Worm (Caenorhabditis elegans): ENCODE data around the gene idpp-16.

Gene idpp-16

ce11 chrV:11618173-11618572 is 11.8 kb upstream of the idpp-16 start, which contains the start of gene glb-15:
TSS of gene glb-15 (minus strand) at chrV:11618273.
- TF ChIP-seq snpc-3.4 (tag; optimal IDR thresholded peaks at IDR 0.05) = no peak
- no peak for TF ChIP-seq pha-4 (tag; optimal IDR thresholded peaks at IDR 0.05)

ce11 chrV:11616813-11617212 is 10.5 kb upstream of the idpp-16 start:
- no peak for TF ChIP-seq snpc-1.1 (tag; optimal IDR thresholded peaks at IDR 0.05; ENCODE audit: insufficient read depth)
- TF ChIP-seq ama-1 (optimal IDR thresholded peaks at IDR 0.05) = peak; percentile 86
- TF ChIP-seq ama-1 (GFP tag; optimal IDR thresholded peaks at IDR 0.05) = no peak
- 0 out of 2 replicates have a peak, but pooled peaks have one; percentile 30 for TF ChIP-seq B0336.3 (GFP tag; IDR thresholded peaks at IDR 0.05)
- TF ChIP-seq hsf-1 (GFP tag; IDR thresholded peaks at IDR 0.05) = no peak

- TF ChIP-seq ama-1 (optimal IDR thresholded peaks at IDR 0.05) = peak; percentile 79
- TF ChIP-seq ama-1 (GFP tag; optimal IDR thresholded peaks at IDR 0.05) = no peak
- TF ChIP-seq lin-26 (GFP tag; IDR thresholded peaks at IDR 0.05) = peak; percentile 51; the same call in 1 of the 2 replicates
- TF ChIP-seq ztf-26 (tag; optimal IDR thresholded peaks at IDR 0.05) = peak; percentile 78
- no peak for TF ChIP-seq B0019.2 (GFP tag; conservative IDR thresholded peaks at IDR 0.05)
- TF ChIP-seq somi-1 (GFP tag; optimal IDR thresholded peaks at IDR 0.05) = peak; percentile 68
Observed at ce11 chrV:11615948-11616681, 9.8 kb upstream of the idpp-16 start, which contains the start of gene nlp-24. TSS of gene nlp-24 (plus strand) at chrV:11616376.

ce11 chrV:11614805-11615497 is 8.6 kb upstream of the idpp-16 start:
- TF ChIP-seq lin-40 (tag; optimal IDR thresholded peaks at IDR 0.05) (peak; percentile 40), ztf-26 (tag; optimal IDR thresholded peaks at IDR 0.05) (peak; percentile 41), nhr-80 (tag; optimal IDR thresholded peaks at IDR 0.05) (peak; percentile 38), ceh-58 (GFP tag; IDR thresholded peaks at IDR 0.05) (no peak), bed-2 (GFP tag; IDR thresholded peaks at IDR 0.05) (no peak), ets-4 (GFP tag; optimal IDR thresholded peaks at IDR 0.05) (no peak), nfyb-1 (GFP tag; IDR thresholded peaks at IDR 0.05) (no peak), let-607 (tag; optimal IDR thresholded peaks at IDR 0.05) (no peak), unc-130 (GFP tag; optimal IDR thresholded peaks at IDR 0.05) (no peak), egrh-3 (GFP tag; IDR thresholded peaks at IDR 0.05) (no peak), F23B12.7 (tag; optimal IDR thresholded peaks at IDR 0.05; ENCODE audit: insufficient read depth) (no peak), madf-6 (GFP tag; IDR thresholded peaks at IDR 0.05) (no peak), fkh-3 (tag; optimal IDR thresholded peaks at IDR 0.05) (no peak), lin-26 (GFP tag; IDR thresholded peaks at IDR 0.05) (no peak), somi-1 (GFP tag; optimal IDR thresholded peaks at IDR 0.05) (peak; percentile 53), T07F8.4 (tag; optimal IDR thresholded peaks at IDR 0.05) (no peak), sdz-38 (tag; optimal IDR thresholded peaks at IDR 0.05) (no peak), ztf-18 (tag; optimal IDR thresholded peaks at IDR 0.05) (no peak), repo-1 (tag; optimal IDR thresholded peaks at IDR 0.05) (no peak), ceh-79 (tag; optimal IDR thresholded peaks at IDR 0.05) (no peak), madf-3 (GFP tag; IDR thresholded peaks at IDR 0.05) (no peak), nhr-179 (tag; optimal IDR thresholded peaks at IDR 0.05) (no peak)

- TF ChIP-seq F22D6.2 (tag; optimal IDR thresholded peaks at IDR 0.05) (no peak), ceh-58 (GFP tag; IDR thresholded peaks at IDR 0.05) (no peak), nhr-90 (tag; optimal IDR thresholded peaks at IDR 0.05) (no peak), let-526 (GFP tag; IDR thresholded peaks at IDR 0.05) (no peak), cebp-2 (GFP tag; IDR thresholded peaks at IDR 0.05) (no peak), F49E8.2 (tag; optimal IDR thresholded peaks at IDR 0.05; ENCODE audit: insufficient read depth) (no peak), hrde-1 (tag; optimal IDR thresholded peaks at IDR 0.05; ENCODE audit: borderline replicate concordance) (no peak), rcor-1 (GFP tag; IDR thresholded peaks at IDR 0.05) (no peak), Y67H2A.10 (GFP tag; conservative IDR thresholded peaks at IDR 0.05) (no peak), xnd-1 (tag; optimal IDR thresholded peaks at IDR 0.05) (no peak), die-1 (tag; optimal IDR thresholded peaks at IDR 0.05) (no peak), somi-1 (GFP tag; optimal IDR thresholded peaks at IDR 0.05) (no peak), efl-1 (GFP tag; optimal IDR thresholded peaks at IDR 0.05) (no peak), fkh-3 (tag; optimal IDR thresholded peaks at IDR 0.05) (no peak)
Observed at ce11 chrV:11613007-11613406, 6.7 kb upstream of the idpp-16 start, which contains the start of gene tag-290. TSS of gene tag-290 (plus strand) at chrV:11613307.
